Fruit fly (Drosophila melanogaster) whole organism, wandering third instar larva: ENCODE data around the gene Stip1.
A peak's percentile ranks its signal among the peaks of the same experiment; 100 is the strongest.

Source experiments
- Abd-B ChIP-seq: fragments of >200 bp; optimal IDR thresholded peaks from 2 replicates; lab custom pipeline; 2017; ENCODE audit warnings: missing biosample characterization, missing genetic modification characterization
- CG32264 ChIP-seq: fragments of 200-800 bp; sonication (Bioruptor generic); optimal IDR thresholded peaks from 2 replicates; lab custom pipeline; 2016; ENCODE audit warnings: missing biosample characterization, missing genetic modification characterization
- CG9705 ChIP-seq: fragments of 200-800 bp; sonication (Bioruptor generic); optimal IDR thresholded peaks from 2 replicates; lab custom pipeline; 2018; ENCODE audit warnings: missing biosample characterization, mild to moderate bottlenecking, missing genetic modification characterization
- CrebA ChIP-seq: fragments of 200-800 bp; sonication (Bioruptor generic); optimal IDR thresholded peaks from 2 replicates; lab custom pipeline; 2016; ENCODE audit warnings: missing biosample characterization, mild to moderate bottlenecking, missing genetic modification characterization, borderline replicate concordance
- Dfd ChIP-seq: fragments of >200 bp; optimal IDR thresholded peaks from 2 replicates; lab custom pipeline; 2017; ENCODE audit warnings: missing biosample characterization, missing genetic modification characterization
- GATAd ChIP-seq: sonication (Bioruptor generic); optimal IDR thresholded peaks from 2 replicates; lab custom pipeline; 2016; ENCODE audit warnings: missing biosample characterization, missing genetic modification characterization
- HLH106 ChIP-seq: fragments of 200-800 bp; optimal IDR thresholded peaks from 3 replicates; lab custom pipeline; 2019; ENCODE audit warnings: missing biosample characterization, mild to moderate bottlenecking, missing genetic modification characterization, moderate library complexity
- Hnf4 ChIP-seq: fragments of 200-800 bp; sonication (Bioruptor generic); optimal IDR thresholded peaks from 2 replicates; lab custom pipeline; 2016; ENCODE audit warnings: missing biosample characterization, mild to moderate bottlenecking, missing genetic modification characterization
- Hr78 ChIP-seq: fragments of >200 bp; optimal IDR thresholded peaks from 2 replicates; lab custom pipeline; 2017; ENCODE audit warnings: missing biosample characterization, missing genetic modification characterization
- Hr83 ChIP-seq: fragments of 200-300 bp; sonication (Bioruptor generic); optimal IDR thresholded peaks from 2 replicates; lab custom pipeline; 2016; ENCODE audit warnings: missing biosample characterization, mild to moderate bottlenecking, missing genetic modification characterization, moderate library complexity; ENCODE audit not compliant: poor library complexity, severe bottlenecking
- Jra ChIP-seq: sonication (Bioruptor generic); optimal IDR thresholded peaks from 2 replicates; lab custom pipeline; 2016; ENCODE audit warnings: missing biosample characterization, missing genetic modification characterization
- Mio ChIP-seq: sonication (Bioruptor generic); optimal IDR thresholded peaks from 2 replicates; lab custom pipeline; 2016; ENCODE audit warnings: missing biosample characterization, missing genetic modification characterization
- Myc ChIP-seq: fragments of >200 bp; optimal IDR thresholded peaks from 2 replicates; lab custom pipeline; 2017
- OdsH ChIP-seq: fragments of 200-800 bp; sonication (Bioruptor generic); optimal IDR thresholded peaks from 2 replicates; lab custom pipeline; 2016; ENCODE audit warnings: missing biosample characterization, mild to moderate bottlenecking, missing genetic modification characterization
- Rel ChIP-seq, 2 experiments: fragments of 200-800 bp; sonication (Bioruptor generic) in 1 of 2; optimal IDR thresholded peaks; 2 replicates in 1 of 2; 3 replicates in 1 of 2; lab custom pipeline; 2016 to 2019; ENCODE audit warnings: mild to moderate bottlenecking in 2 of 2, missing biosample characterization in 2 of 2, missing genetic modification characterization in 2 of 2, moderate library complexity in 1 of 2
- Sp1 ChIP-seq: fragments of 200-800 bp; sonication (Bioruptor generic); optimal IDR thresholded peaks from 3 replicates; lab custom pipeline; 2019; ENCODE audit warnings: missing biosample characterization, mild to moderate bottlenecking, missing genetic modification characterization, moderate library complexity
- Vsx2 ChIP-seq: fragments of 200-300, 225-300 bp; sonication (Bioruptor generic); optimal IDR thresholded peaks from 2 replicates; lab custom pipeline; 2018; ENCODE audit warnings: missing biosample characterization, missing genetic modification characterization; ENCODE audit not compliant: partially characterized antibody
- br ChIP-seq: fragments of 200-800 bp; sonication (Bioruptor generic); optimal IDR thresholded peaks from 2 replicates; lab custom pipeline; 2016; ENCODE audit warnings: missing biosample characterization, missing genetic modification characterization
- dl ChIP-seq, 2 experiments: fragments of 175-275, 200-275 bp in 1 of 2; fragments of 200-275 bp in 1 of 2; sonication (Bioruptor generic); optimal IDR thresholded peaks; lab custom pipeline; 2018; ENCODE audit warnings: mild to moderate bottlenecking in 2 of 2, missing biosample characterization in 2 of 2, missing genetic modification characterization in 2 of 2, moderate library complexity in 2 of 2; ENCODE audit not compliant: partially characterized antibody in 2 of 2, insufficient read depth in 1 of 2
- dmrt93B ChIP-seq: fragments of 200-800 bp; sonication (Bioruptor generic); optimal IDR thresholded peaks from 2 replicates; lab custom pipeline; 2018; ENCODE audit warnings: missing biosample characterization, mild to moderate bottlenecking, missing genetic modification characterization
- dsf ChIP-seq: sonication (Bioruptor generic); optimal IDR thresholded peaks from 2 replicates; lab custom pipeline; 2016; ENCODE audit warnings: missing biosample characterization, missing genetic modification characterization, borderline replicate concordance
- foxo ChIP-seq, 2 experiments: fragments of 200-800 bp; sonication (Bioruptor generic); optimal IDR thresholded peaks; 2 replicates in 1 of 2; 3 replicates in 1 of 2; lab custom pipeline; 2016 to 2017; ENCODE audit warnings: missing biosample characterization in 2 of 2, missing genetic modification characterization in 2 of 2
- fru ChIP-seq: fragments of 200-800 bp; sonication (Bioruptor generic); optimal IDR thresholded peaks from 3 replicates; lab custom pipeline; 2016; ENCODE audit warnings: missing biosample characterization, mild to moderate bottlenecking, missing genetic modification characterization
- h ChIP-seq: fragments of 200-800 bp; sonication (Bioruptor generic); optimal IDR thresholded peaks from 3 replicates; lab custom pipeline; 2016; ENCODE audit warnings: missing biosample characterization, mild to moderate bottlenecking, missing genetic modification characterization
- jim ChIP-seq: fragments of 175-275, 200-325 bp; sonication (Bioruptor generic); optimal IDR thresholded peaks from 2 replicates; lab custom pipeline; 2016; ENCODE audit warnings: missing biosample characterization, mild to moderate bottlenecking, missing genetic modification characterization
- lola ChIP-seq: fragments of >200 bp; optimal IDR thresholded peaks from 2 replicates; lab custom pipeline; 2017; ENCODE audit warnings: missing biosample characterization, missing genetic modification characterization
- pan ChIP-seq: fragments of >200 bp; optimal IDR thresholded peaks from 2 replicates; lab custom pipeline; 2017
- psq ChIP-seq: fragments of 200-800 bp; sonication (Bioruptor generic); optimal IDR thresholded peaks from 3 replicates; lab custom pipeline; 2017; ENCODE audit warnings: missing biosample characterization, mild to moderate bottlenecking, missing genetic modification characterization, moderate library complexity
- sv ChIP-seq: fragments of 200-800 bp; sonication (Bioruptor generic); optimal IDR thresholded peaks from 3 replicates; lab custom pipeline; 2016; ENCODE audit warnings: missing biosample characterization, missing genetic modification characterization
- tai ChIP-seq: sonication (Bioruptor generic); optimal IDR thresholded peaks from 2 replicates; lab custom pipeline; 2016; ENCODE audit warnings: missing biosample characterization, missing genetic modification characterization
- woc ChIP-seq: sonication (Bioruptor generic); optimal IDR thresholded peaks from 2 replicates; lab custom pipeline; 2016; ENCODE audit warnings: missing biosample characterization, mild to moderate bottlenecking, missing genetic modification characterization

The Stip1 gene

dm6 chr2L:297480-298284 lies 2.8 kb downstream of the Stip1 start, which contains the start of gene Pi3K21B (continued):
- TF ChIP-seq CrebA, result no peak
- TF ChIP-seq Hr78 (GFP tag; lab: Kevin White, UChicago), result no peak
- peak; percentile 92 for TF ChIP-seq Sp1 (GFP tag; lab: Kevin White, UChicago)

- no peak for TF ChIP-seq dsf (GFP tag; lab: Kevin White, UChicago)
- TF ChIP-seq Rel (GFP tag; optimal IDR thresholded peaks at IDR 0.05; lab: Kevin White, UChicago), result no peak
- TF ChIP-seq Rel (tag; optimal IDR thresholded peaks at IDR 0.05; lab: Kevin White, UChicago), result peak; percentile 48
- TF ChIP-seq, all 38 proteins: peak for 1
Measured at dm6 chr2L:298285-298644, 3.3 kb downstream of the Stip1 start.

- TF ChIP-seq CG9705, result no peak
- no peak for TF ChIP-seq Hr78 (GFP tag; lab: Kevin White, UChicago)
- no peak for TF ChIP-seq tai
- no peak for TF ChIP-seq dmrt93B
- TF ChIP-seq Dfd (GFP tag; lab: Kevin White, UChicago), result no peak
- TF ChIP-seq CG32264 (GFP tag; lab: Kevin White, UChicago), result no peak
- no peak for TF ChIP-seq HLH106 (tag; lab: Kevin White, UChicago)
- no peak for TF ChIP-seq jim (GFP tag; lab: Kevin White, UChicago)
- no peak for TF ChIP-seq Myc
- TF ChIP-seq psq (GFP tag; lab: Kevin White, UChicago), result no peak
- TF ChIP-seq Vsx2, result no peak
- TF ChIP-seq fru, result no peak
- no peak for TF ChIP-seq h
- TF ChIP-seq OdsH (GFP tag; lab: Kevin White, UChicago), result no peak
Measured at dm6 chr2L:299038-299437, 4.1 kb downstream of the Stip1 start.

dm6 chr2L:300006-300405 lies 5.1 kb downstream of the Stip1 start:
- TF ChIP-seq h (no peak), Hnf4 (GFP tag; lab: Kevin White, UChicago) (no peak), lola (GFP tag; lab: Kevin White, UChicago) (no peak), Hr83 (GFP tag; lab: Kevin White, UChicago) (no peak), dl (GFP tag; optimal IDR thresholded peaks at IDR 0.05; lab: Kevin White, UChicago; ENCODE audit: insufficient read depth in 1 of 2, partially characterized antibody in 2 of 2) (no peak), psq (GFP tag; lab: Kevin White, UChicago) (no peak), dsf (GFP tag; lab: Kevin White, UChicago) (no peak), GATAd (GFP tag; lab: Kevin White, UChicago) (no peak), HLH106 (tag; lab: Kevin White, UChicago) (no peak), Jra (no peak), Abd-B (GFP tag; lab: Kevin White, UChicago) (no peak), pan (lab: Kevin White, UChicago) (no peak), woc (no peak), Sp1 (GFP tag; lab: Kevin White, UChicago) (no peak), Myc (no peak), Mio (GFP tag; lab: Kevin White, UChicago) (no peak), tai (no peak), OdsH (GFP tag; lab: Kevin White, UChicago) (no peak)

- TF ChIP-seq br (GFP tag; lab: Kevin White, UChicago) (peak; percentile 56), dmrt93B (no peak), Sp1 (GFP tag; lab: Kevin White, UChicago) (no peak), HLH106 (tag; lab: Kevin White, UChicago) (no peak), sv (GFP tag; lab: Kevin White, UChicago) (no peak), h (peak; percentile 70), Rel (GFP tag; optimal IDR thresholded peaks at IDR 0.05; lab: Kevin White, UChicago) (no peak), Rel (tag; optimal IDR thresholded peaks at IDR 0.05; lab: Kevin White, UChicago) (peak; percentile 61), Hnf4 (GFP tag; lab: Kevin White, UChicago) (no peak), foxo (GFP tag; optimal IDR thresholded peaks at IDR 0.05; lab: Kevin White, UChicago) (no peak), fru (no peak), Hr83 (GFP tag; lab: Kevin White, UChicago) (peak; percentile 57)
Measured at dm6 chr2L:300877-301706, 6.2 kb downstream of the Stip1 start.
